Worm (Caenorhabditis elegans): ENCODE results near the gene srt-67.

DNA sequence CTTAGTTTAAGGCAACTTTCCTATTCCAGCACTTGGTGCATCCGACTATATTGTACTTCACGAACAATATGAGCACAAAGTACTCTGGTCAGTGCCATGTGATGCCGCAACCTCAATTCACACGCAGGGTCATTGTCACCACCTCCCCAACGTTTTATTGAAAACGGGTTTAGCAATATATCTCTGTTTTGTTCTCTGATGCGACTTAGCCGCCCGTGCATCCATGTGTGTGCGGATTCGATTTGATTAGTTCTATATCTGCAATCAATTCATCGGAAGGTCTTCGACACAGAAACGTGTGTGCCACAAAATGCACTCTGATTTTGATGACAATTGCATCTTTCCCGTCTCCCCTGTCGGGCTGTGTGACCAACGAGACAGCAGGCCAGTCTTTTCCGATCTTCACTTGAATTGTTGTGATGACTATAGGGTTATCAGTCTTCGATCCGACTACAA, 15.4 kb upstream of the srt-67 start:
- TF ChIP-seq ceh-82 (tag; optimal IDR thresholded peaks at IDR 0.05) (no peak), nhr-11 (tag; optimal IDR thresholded peaks at IDR 0.05) (no peak), pqm-1 (tag; optimal IDR thresholded peaks at IDR 0.05) (peak; percentile 2), ama-1 (optimal IDR thresholded peaks at IDR 0.05) (no peak), nhr-67 (tag; optimal IDR thresholded peaks at IDR 0.05) (no peak), daf-12 (tag; optimal IDR thresholded peaks at IDR 0.05) (no peak), ceh-28 (tag; optimal IDR thresholded peaks at IDR 0.05) (no peak), tbx-2 (tag; optimal IDR thresholded peaks at IDR 0.05) (no peak)
